Fruit fly (Drosophila melanogaster): Measurements from ENCODE around the gene CG34324.

dm6 chrX:13450754-13451153 lies 6.7 kb downstream of the CG34324 start:
- TF ChIP-seq CG8478 (optimal IDR thresholded peaks at IDR 0.05) (no peak), CTCF (optimal IDR thresholded peaks at IDR 0.05) (no peak)

Measured in S2 (cell line).